Fruit fly (Drosophila melanogaster) whole organism: ENCODE measurements around the gene amd.

Experiments
- CG8478 ChIP-seq: fragments of >200 bp; optimal IDR thresholded peaks from 2 replicates; lab custom pipeline; 2018; ENCODE audit warnings: inconsistent platforms
- Dll ChIP-seq: fragments of >200 bp; optimal IDR thresholded peaks from 2 replicates; lab custom pipeline; 2017
- pan ChIP-seq: fragments of >200 bp; optimal IDR thresholded peaks from 2 replicates; lab custom pipeline; 2017
- psq ChIP-seq: fragments of >200 bp; optimal IDR thresholded peaks from 2 replicates; lab custom pipeline; 2017

DNA sequence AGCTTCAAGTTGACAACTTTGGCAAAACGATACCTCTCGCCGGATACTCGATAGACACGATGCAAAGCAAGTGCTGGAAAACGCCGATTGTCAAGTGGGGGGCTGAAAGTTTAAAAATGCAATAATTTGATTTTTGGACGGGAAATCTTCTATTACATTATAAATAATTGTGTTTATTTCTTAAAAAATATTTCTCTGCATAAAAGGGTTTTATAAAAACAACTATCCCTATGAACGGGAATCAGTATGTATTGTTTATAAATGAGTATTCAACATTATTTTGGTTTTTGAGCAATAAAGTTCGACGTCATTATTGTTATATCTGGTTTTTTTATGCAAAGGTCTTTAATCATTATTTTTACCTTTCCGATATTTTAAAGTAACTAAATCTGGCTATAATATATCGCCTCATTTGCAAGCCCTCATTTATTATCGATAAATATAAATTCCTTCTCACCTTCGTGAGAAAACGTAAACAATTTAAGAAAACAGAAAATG lies 22.0 kb downstream of the amd start, which contains the start of the genes AsnRS and DCTN6-p27:
- TF ChIP-seq psq (lab: Kevin White, UChicago) (no peak), Dll (lab: Kevin White, UChicago) (no peak), pan (lab: Kevin White, UChicago) (no peak), CG8478 (lab: Kevin White, UChicago) (no peak)
